Fruit fly (Drosophila melanogaster): Measurements from ENCODE around the gene Ets21C.

The Ets21C gene

dm6 chr2L:521001-521827 is 31.5 kb downstream of the Ets21C start (continued):
- TF ChIP-seq esg (GFP tag; conservative IDR thresholded peaks at IDR 0.05) = no peak
- TF ChIP-seq stc (GFP tag; IDR thresholded peaks at IDR 0.05) = no peak
- peak; percentile 100 for TF ChIP-seq grn (GFP tag; optimal IDR thresholded peaks at IDR 0.05)
- TF ChIP-seq Fer2 (tag; optimal IDR thresholded peaks at IDR 0.05) = no peak
- peak; percentile 88 for TF ChIP-seq CG10321 (GFP tag; IDR thresholded peaks at IDR 0.05)
- TF ChIP-seq CG15479 (GFP tag; optimal IDR thresholded peaks at IDR 0.05) = peak; percentile 56
- TF ChIP-seq CG8924 (tag; optimal IDR thresholded peaks at IDR 0.05) = peak; percentile 24
- TF ChIP-seq unpg (GFP tag; optimal IDR thresholded peaks at IDR 0.05) = peak; percentile 8
- TF ChIP-seq Asciz (GFP tag; optimal IDR thresholded peaks at IDR 0.05) = peak; percentile 32
- TF ChIP-seq ase (GFP tag; IDR thresholded peaks at IDR 0.05) = 0 out of 3 replicates have a peak, but pooled peaks have one; percentile 15
- peak; percentile 55 for TF ChIP-seq kni (GFP tag; optimal IDR thresholded peaks at IDR 0.05)
- peak; percentile 63 for TF ChIP-seq abd-A (tag; optimal IDR thresholded peaks at IDR 0.05)
- TF ChIP-seq sens (GFP tag) = peak; percentile 55
- peak; percentile 51 for TF ChIP-seq Nf-YC (tag; optimal IDR thresholded peaks at IDR 0.05)
- TF ChIP-seq CG14710 (tag; optimal IDR thresholded peaks at IDR 0.05) = no peak
- no peak for TF ChIP-seq chn (GFP tag; optimal IDR thresholded peaks at IDR 0.05)

- peak; percentile 82 for TF ChIP-seq Mes4 (GFP tag; optimal IDR thresholded peaks at IDR 0.05)
- TF ChIP-seq rib (GFP tag; IDR thresholded peaks at IDR 0.05) = no peak
- TF ChIP-seq CG11247 (GFP tag; IDR thresholded peaks at IDR 0.05) = peak; percentile 52
- TF ChIP-seq gro (GFP tag; optimal IDR thresholded peaks at IDR 0.05) = peak; percentile 36
- TF ChIP-seq CG3847 (GFP tag; IDR thresholded peaks at IDR 0.05) = peak; percentile 40
- peak; percentile 60; the same call in 1 of the 2 replicates for TF ChIP-seq bowl (GFP tag; IDR thresholded peaks at IDR 0.05)
- TF ChIP-seq da (GFP tag; optimal IDR thresholded peaks at IDR 0.05) = no peak
- TF ChIP-seq CG12219 (GFP tag; optimal IDR thresholded peaks at IDR 0.05) = peak; percentile 90
- peak; percentile 36 for TF ChIP-seq CG15073 (GFP tag; optimal IDR thresholded peaks at IDR 0.05)
- peak; percentile 49 for TF ChIP-seq fd3F (GFP tag; optimal IDR thresholded peaks at IDR 0.05)
- TF ChIP-seq mam (GFP tag; optimal IDR thresholded peaks at IDR 0.05) = peak; percentile 70
- TF ChIP-seq CoRest (tag; optimal IDR thresholded peaks at IDR 0.05) = peak; percentile 91
- peak; percentile 73 for TF ChIP-seq lab (GFP tag; optimal IDR thresholded peaks at IDR 0.05)
- peak; percentile 87 for TF ChIP-seq ranshi (GFP tag; IDR thresholded peaks at IDR 0.05)
- TF ChIP-seq CG12236 (GFP tag; optimal IDR thresholded peaks at IDR 0.05) = peak; percentile 84
- TF ChIP-seq jumu (GFP tag; optimal IDR thresholded peaks at IDR 0.05) = peak; percentile 84
- TF ChIP-seq zfh1 (GFP tag; IDR thresholded peaks at IDR 0.05) = peak; percentile 92
- TF ChIP-seq fu2 (GFP tag; optimal IDR thresholded peaks at IDR 0.05) = peak; percentile 27
- peak; percentile 79 for TF ChIP-seq esg (GFP tag; conservative IDR thresholded peaks at IDR 0.05)
- peak; percentile 44; the same call in 1 of the 2 replicates for TF ChIP-seq aop (GFP tag; IDR thresholded peaks at IDR 0.05)
- peak; percentile 49 for TF ChIP-seq CG31388 (GFP tag; optimal IDR thresholded peaks at IDR 0.05)
- TF ChIP-seq Jarid2 (GFP tag; optimal IDR thresholded peaks at IDR 0.05) = peak; percentile 29
- TF ChIP-seq Spps (tag; optimal IDR thresholded peaks at IDR 0.05) = peak; percentile 67
- peak; percentile 94 for TF ChIP-seq nmo (GFP tag; optimal IDR thresholded peaks at IDR 0.05)
- TF ChIP-seq tup (GFP tag; optimal IDR thresholded peaks at IDR 0.05) = peak; percentile 67
- peak; percentile 72 for TF ChIP-seq CG11723 (GFP tag; optimal IDR thresholded peaks at IDR 0.05)
- peak; percentile 92 for TF ChIP-seq onecut (GFP tag; IDR thresholded peaks at IDR 0.05)
- TF ChIP-seq tll (GFP tag; optimal IDR thresholded peaks at IDR 0.05) = no peak
- no peak for TF ChIP-seq CG7745 (tag; optimal IDR thresholded peaks at IDR 0.05)
- TF ChIP-seq Dad (GFP tag; optimal IDR thresholded peaks at IDR 0.05) = peak; percentile 77
- TF ChIP-seq CG9727 (GFP tag; optimal IDR thresholded peaks at IDR 0.05) = peak; percentile 90
- peak; percentile 62 for TF ChIP-seq CG12071 (GFP tag; optimal IDR thresholded peaks at IDR 0.05)
Observed at dm6 chr2L:520331-521000, 32.3 kb downstream of the Ets21C start.

Data from whole organism, embryonic.